Fruit fly (Drosophila melanogaster) whole organism, embryonic: Measurements from ENCODE around the gene soti.

Source experiments
- Ada2b ChIP-seq: fragments of 200-800 bp; sonication (Bioruptor generic); IDR thresholded peaks from 2 replicates; pipeline ENCODE4 v1.3.6; 2022; ENCODE audit warnings: missing biosample characterization, missing genetic modification characterization
- Awh ChIP-seq: fragments of 200-800 bp; sonication (Bioruptor generic); IDR thresholded peaks from 2 replicates; pipeline ENCODE4, ENCODE4 v1.3.6; 2022; ENCODE audit warnings: missing biosample characterization, missing genetic modification characterization
- Bgb ChIP-seq: fragments of 200-800 bp; sonication (Bioruptor generic); IDR thresholded peaks from 2 replicates; pipeline ENCODE4 v1.3.6; 2022; ENCODE audit warnings: missing biosample characterization, missing genetic modification characterization; ENCODE audit not compliant: partially characterized antibody
- Bteb2 ChIP-seq: fragments of 200-800 bp; sonication (Bioruptor generic); optimal IDR thresholded peaks from 2 replicates; lab custom pipeline; 2016; ENCODE audit warnings: missing biosample characterization, missing genetic modification characterization
- CG11085 ChIP-seq: fragments of 200-800 bp; sonication (Bioruptor generic); IDR thresholded peaks from 2 replicates; pipeline ENCODE4 v1.3.6; 2022; ENCODE audit warnings: missing biosample characterization, missing genetic modification characterization
- CG11093 ChIP-seq: fragments of 200-800 bp; sonication (Bioruptor generic); IDR thresholded peaks from 3 replicates; pipeline ENCODE4 v1.3.6; 2022; ENCODE audit warnings: missing biosample characterization, missing genetic modification characterization
- CG14441 ChIP-seq: fragments of 200-800 bp; sonication (Bioruptor generic); IDR thresholded peaks from 2 replicates; pipeline ENCODE4 v1.3.6; 2022; ENCODE audit warnings: missing biosample characterization, missing genetic modification characterization
- CG15696 ChIP-seq: fragments of 200-800 bp; sonication (Bioruptor generic); optimal IDR thresholded peaks from 2 replicates; lab custom pipeline; 2019; ENCODE audit warnings: missing biosample characterization, mild to moderate bottlenecking, missing genetic modification characterization, moderate library complexity
- CG1792 ChIP-seq: fragments of 200-800 bp; sonication (Bioruptor generic); optimal IDR thresholded peaks from 2 replicates; lab custom pipeline; 2016; ENCODE audit warnings: missing biosample characterization, missing genetic modification characterization
- CG18599 ChIP-seq: fragments of 200-800 bp; sonication (Bioruptor generic); optimal IDR thresholded peaks from 3 replicates; lab custom pipeline; 2017; ENCODE audit warnings: missing biosample characterization, missing genetic modification characterization, mild to moderate bottlenecking, moderate library complexity, missing genetic modification reagents
- CG2120 ChIP-seq: fragments of 200-800 bp; sonication (Bioruptor generic); optimal IDR thresholded peaks from 3 replicates; lab custom pipeline; 2016; ENCODE audit warnings: missing biosample characterization, missing genetic modification characterization
- CG3163 ChIP-seq: fragments of 200-800 bp; sonication (Bioruptor generic); optimal IDR thresholded peaks from 3 replicates; lab custom pipeline; 2016; ENCODE audit warnings: missing biosample characterization, missing genetic modification characterization
- CG3726 ChIP-seq: fragments of 200-800 bp; sonication (Bioruptor generic); IDR thresholded peaks from 3 replicates; pipeline ENCODE4, ENCODE4 v1.3.6; 2022; ENCODE audit warnings: missing biosample characterization, missing genetic modification characterization
- CG4328 ChIP-seq: fragments of 200-800 bp; sonication (Bioruptor generic); optimal IDR thresholded peaks from 3 replicates; lab custom pipeline; 2017; ENCODE audit warnings: missing biosample characterization, missing genetic modification reagents, missing genetic modification characterization
- CG4820 ChIP-seq: fragments of 200-800 bp; sonication (Bioruptor generic); optimal IDR thresholded peaks from 3 replicates; lab custom pipeline; 2016; ENCODE audit warnings: missing biosample characterization, missing genetic modification characterization
- CG4854 ChIP-seq: fragments of 200-800 bp; sonication (Bioruptor generic); optimal IDR thresholded peaks from 2 replicates; lab custom pipeline; 2016; ENCODE audit warnings: missing biosample characterization, missing genetic modification characterization, inconsistent platforms
- CG5245 ChIP-seq: fragments of 200-800 bp; sonication (Bioruptor generic); optimal IDR thresholded peaks from 3 replicates; lab custom pipeline; 2016; ENCODE audit warnings: missing biosample characterization, missing genetic modification characterization
- CG7556 ChIP-seq: fragments of 200-800 bp; sonication (Bioruptor generic); optimal IDR thresholded peaks from 2 replicates; lab custom pipeline; 2017; ENCODE audit warnings: missing biosample characterization, mild to moderate bottlenecking, missing genetic modification characterization
- CG9797 ChIP-seq: fragments of 200-800 bp; sonication (Bioruptor generic); optimal IDR thresholded peaks from 3 replicates; lab custom pipeline; 2018; ENCODE audit warnings: missing biosample characterization, mild to moderate bottlenecking, missing genetic modification characterization
- CG9932 ChIP-seq: fragments of 200-800 bp; sonication (Bioruptor generic); IDR thresholded peaks from 2 replicates; pipeline ENCODE4 v1.3.6; 2022; ENCODE audit warnings: missing biosample characterization, missing genetic modification characterization
- Camta ChIP-seq: fragments of 200-800 bp; sonication (Bioruptor generic); optimal IDR thresholded peaks from 2 replicates; lab custom pipeline; 2016; ENCODE audit warnings: missing biosample characterization, missing genetic modification characterization
- Drgx ChIP-seq: fragments of 200-800 bp; sonication (Bioruptor generic); IDR thresholded peaks from 2 replicates; pipeline ENCODE4 v1.3.6; 2022; ENCODE audit warnings: missing biosample characterization, missing genetic modification characterization
- Hmr ChIP-seq: fragments of 200-800 bp; sonication (Bioruptor generic); optimal IDR thresholded peaks from 3 replicates; lab custom pipeline; 2017; ENCODE audit warnings: mild to moderate bottlenecking, missing biosample characterization, missing genetic modification reagents, missing genetic modification characterization
- Lim3 ChIP-seq: fragments of 200-800 bp; sonication (Bioruptor generic); IDR thresholded peaks from 2 replicates; pipeline ENCODE4 v1.3.6; 2022; ENCODE audit warnings: missing biosample characterization, missing genetic modification characterization
- Neu2 ChIP-seq: fragments of 200-800 bp; sonication (Bioruptor generic); optimal IDR thresholded peaks from 3 replicates; lab custom pipeline; 2016; ENCODE audit warnings: missing biosample characterization, missing genetic modification characterization, borderline replicate concordance
- Sry-δ ChIP-seq: fragments of 200-800 bp; sonication (Bioruptor generic); optimal IDR thresholded peaks from 2 replicates; lab custom pipeline; 2016; ENCODE audit warnings: missing biosample characterization, missing genetic modification characterization
- Tbp ChIP-seq: fragments of >200 bp; optimal IDR thresholded peaks from 2 replicates; lab custom pipeline; 2018; ENCODE audit warnings: missing biosample characterization, missing genetic modification characterization
- Usf ChIP-seq: fragments of 200-800 bp; sonication (Bioruptor generic); optimal IDR thresholded peaks from 2 replicates; lab custom pipeline; 2017; ENCODE audit warnings: missing genotype, missing biosample characterization, missing genetic modification characterization
- bbx ChIP-seq: fragments of 200-800 bp; sonication (Bioruptor generic); IDR thresholded peaks from 2 replicates; pipeline ENCODE4 v1.3.6; 2022; ENCODE audit warnings: missing biosample characterization, missing genetic modification characterization; ENCODE audit not compliant: partially characterized antibody
- bigmax ChIP-seq: fragments of 200-800 bp; sonication (Bioruptor generic); optimal IDR thresholded peaks from 2 replicates; lab custom pipeline; 2018; ENCODE audit warnings: missing biosample characterization, mild to moderate bottlenecking, missing genetic modification characterization
- cato ChIP-seq: fragments of 200-800 bp; sonication (Bioruptor generic); optimal IDR thresholded peaks from 2 replicates; lab custom pipeline; 2016; ENCODE audit warnings: missing biosample characterization, missing genetic modification characterization, borderline replicate concordance
- crol ChIP-seq: fragments of 200-800 bp; sonication (Bioruptor generic); IDR thresholded peaks from 2 replicates; pipeline ENCODE4 v1.3.6; 2022; ENCODE audit warnings: missing biosample characterization, missing genetic modification characterization
- dmrt99B ChIP-seq: fragments of 200-800 bp; sonication (Bioruptor generic); optimal IDR thresholded peaks from 2 replicates; lab custom pipeline; 2018; ENCODE audit warnings: missing biosample characterization, mild to moderate bottlenecking, missing genetic modification characterization, moderate library complexity
- dysf ChIP-seq: fragments of 200-800 bp; sonication (Bioruptor generic); IDR thresholded peaks from 3 replicates; pipeline ENCODE4 v1.3.6; 2022; ENCODE audit warnings: missing biosample characterization, missing genetic modification characterization
- eve ChIP-seq, 2 experiments: fragments of >200 bp; optimal IDR thresholded peaks; 2 replicates each; lab custom pipeline; 2017; ENCODE audit warnings: missing biosample characterization in 2 of 2, missing genetic modification characterization in 2 of 2
- exex ChIP-seq: fragments of 200-800 bp; sonication (Bioruptor generic); optimal IDR thresholded peaks from 4 replicates; lab custom pipeline; 2018; ENCODE audit warnings: missing biosample characterization, mild to moderate bottlenecking, missing genetic modification characterization, moderate library complexity
- hth ChIP-seq: fragments of >200 bp; optimal IDR thresholded peaks from 2 replicates; lab custom pipeline; 2017; ENCODE audit warnings: inconsistent platforms
- jigr1 ChIP-seq: fragments of 200-800 bp; sonication (Bioruptor generic); IDR thresholded peaks from 3 replicates; pipeline ENCODE4 v1.3.6; 2022; ENCODE audit warnings: missing biosample characterization, missing genetic modification characterization
- klu ChIP-seq: fragments of 200-800 bp; sonication (Bioruptor generic); IDR thresholded peaks from 2 replicates; pipeline ENCODE4 v1.3.6; 2022; ENCODE audit warnings: missing biosample characterization, missing genetic modification characterization
- lbe ChIP-seq: fragments of 200-800 bp; sonication (Bioruptor generic); optimal IDR thresholded peaks from 2 replicates; lab custom pipeline; 2016; ENCODE audit warnings: missing biosample characterization, mild to moderate bottlenecking, missing genetic modification characterization
- lola ChIP-seq, 3 experiments: fragments of >200 bp in 2 of 3; fragments of 200-800 bp in 1 of 3; sonication (Bioruptor generic) in 1 of 3; optimal IDR thresholded peaks; 2 replicates each; lab custom pipeline; 2017 to 2019; ENCODE audit warnings: missing biosample characterization in 3 of 3, missing genetic modification characterization in 3 of 3, mild to moderate bottlenecking in 1 of 3, moderate library complexity in 1 of 3
- otp ChIP-seq: fragments of 200-800 bp; sonication (Bioruptor generic); IDR thresholded peaks from 3 replicates; pipeline ENCODE4, ENCODE4 v1.3.6; 2022; ENCODE audit warnings: missing biosample characterization, missing genetic modification characterization
- pzg ChIP-seq: fragments of 200-800 bp; sonication (Bioruptor generic); optimal IDR thresholded peaks from 3 replicates; lab custom pipeline; 2018; ENCODE audit warnings: missing biosample characterization, mild to moderate bottlenecking, missing genetic modification characterization, moderate library complexity
- row ChIP-seq: fragments of 200-800 bp; sonication (Bioruptor generic); IDR thresholded peaks from 3 replicates; pipeline ENCODE4 v1.3.6; 2022; ENCODE audit warnings: missing biosample characterization, missing genetic modification characterization
- run ChIP-seq: fragments of 200-800 bp; sonication (Bioruptor generic); optimal IDR thresholded peaks from 3 replicates; lab custom pipeline; 2018; ENCODE audit warnings: missing biosample characterization, mild to moderate bottlenecking, missing genetic modification characterization
- scrt ChIP-seq: fragments of 200-800 bp; sonication (Bioruptor generic); optimal IDR thresholded peaks from 2 replicates; lab custom pipeline; 2018; ENCODE audit warnings: missing biosample characterization, mild to moderate bottlenecking, missing genetic modification characterization, moderate library complexity
- sd ChIP-seq: fragments of 200-800 bp; sonication (Bioruptor generic); optimal IDR thresholded peaks from 3 replicates; lab custom pipeline; 2018; ENCODE audit warnings: missing biosample characterization, mild to moderate bottlenecking, missing genetic modification characterization, moderate library complexity
- sima ChIP-seq: fragments of 200-800 bp; sonication (Bioruptor generic); optimal IDR thresholded peaks from 2 replicates; lab custom pipeline; 2016; ENCODE audit warnings: missing biosample characterization, missing genetic modification characterization
- sr ChIP-seq: fragments of 200-800 bp; sonication (Bioruptor generic); IDR thresholded peaks from 3 replicates; pipeline ENCODE4 v1.3.6; 2022; ENCODE audit warnings: missing biosample characterization, missing genetic modification characterization
- tll ChIP-seq, 2 experiments: fragments of 200-800 bp in 1 of 2; fragments of >200 bp in 1 of 2; sonication (Bioruptor generic) in 1 of 2; optimal IDR thresholded peaks; 2 replicates each; lab custom pipeline; 2017 to 2019; ENCODE audit warnings: missing biosample characterization in 2 of 2, missing genetic modification characterization in 2 of 2, mild to moderate bottlenecking in 1 of 2, moderate library complexity in 1 of 2
- wor ChIP-seq: fragments of 200-800 bp; sonication (Bioruptor generic); IDR thresholded peaks from 2 replicates; pipeline ENCODE4 v1.3.6; 2022; ENCODE audit warnings: missing biosample characterization, missing genetic modification characterization
- yki ChIP-seq: fragments of >200 bp; optimal IDR thresholded peaks from 3 replicates; lab custom pipeline; 2018
- zfh1 ChIP-seq: fragments of 200-800 bp; sonication (Bioruptor generic); IDR thresholded peaks from 3 replicates; pipeline ENCODE4 v1.3.6; 2022; ENCODE audit warnings: missing biosample characterization, missing genetic modification characterization

soti gene

DNA sequence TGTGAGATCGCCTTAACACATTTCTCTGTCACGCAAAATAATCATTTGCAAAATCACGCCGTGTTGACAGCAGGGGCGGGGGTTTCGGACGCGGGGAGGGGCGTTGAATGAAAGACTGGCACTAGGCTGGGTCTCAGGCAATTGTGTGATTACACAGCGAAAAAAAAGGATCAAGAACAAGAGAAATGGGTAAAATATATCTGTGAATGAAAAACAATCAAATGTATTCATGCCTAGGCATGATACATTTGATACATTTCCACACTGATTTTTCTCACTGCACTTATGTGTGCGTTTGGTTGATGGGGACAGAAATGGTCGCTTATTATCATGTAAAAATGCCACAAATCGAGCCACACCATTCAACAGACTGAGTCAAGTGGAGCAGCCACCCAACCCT is 45.0 kb upstream of the soti start (continued):
- TF ChIP-seq CG9797 (no peak), row (no peak), CG18599 (peak; percentile 6), Bteb2 (GFP tag; lab: Kevin White, UChicago) (no peak), Drgx (GFP tag; lab: Robert Waterston, UW) (peak; percentile 42), Lim3 (no peak), Bgb (GFP tag; lab: Robert Waterston, UW) (no peak), CG11085 (GFP tag; lab: Robert Waterston, UW) (no peak), Usf (GFP tag; lab: Kevin White, UChicago) (no peak), Sry-δ (GFP tag; lab: Kevin White, UChicago) (no peak), CG4820 (GFP tag; lab: Kevin White, UChicago) (no peak), CG5245 (GFP tag; lab: Kevin White, UChicago) (no peak), CG11093 (GFP tag; lab: Robert Waterston, UW) (no peak), CG4328 (GFP tag; lab: Kevin White, UChicago) (no peak), jigr1 (GFP tag; lab: Robert Waterston, UW) (peak; percentile 21; the same call in 1 of the 3 replicates), Neu2 (no peak), bbx (GFP tag; lab: Robert Waterston, UW) (no peak), sr (no peak), scrt (no peak), crol (no peak), CG1792 (GFP tag; lab: Kevin White, UChicago) (no peak), run (no peak), otp (GFP tag; lab: Robert Waterston, UW) (no peak), CG2120 (no peak), cato (no peak), bigmax (no peak), CG15696 (tag; lab: Kevin White, UChicago) (no peak), Camta (GFP tag; lab: Kevin White, UChicago) (no peak), lbe (GFP tag; lab: Kevin White, UChicago) (no peak), hth (lab: Kevin White, UChicago) (no peak), CG7556 (GFP tag; lab: Kevin White, UChicago) (no peak), klu (GFP tag; lab: Robert Waterston, UW) (no peak), sima (GFP tag; lab: Kevin White, UChicago) (no peak), CG9932 (GFP tag; lab: Robert Waterston, UW) (no peak), Tbp (GFP tag; lab: Kevin White, UChicago) (no peak), Hmr (GFP tag; lab: Kevin White, UChicago) (no peak), CG14441 (peak; percentile 35; the same call in 1 of the 2 replicates), wor (GFP tag; lab: Robert Waterston, UW) (no peak), dmrt99B (tag; lab: Kevin White, UChicago) (peak; percentile 10), Awh (GFP tag; lab: Robert Waterston, UW) (no peak), CG3726 (GFP tag; lab: Robert Waterston, UW) (no peak), CG3163 (GFP tag; lab: Kevin White, UChicago) (no peak), sd (tag; lab: Kevin White, UChicago) (no peak), yki (lab: Kevin White, UChicago) (no peak), Ada2b (GFP tag; lab: Robert Waterston, UW) (no peak), exex (tag; lab: Kevin White, UChicago) (no peak), dysf (GFP tag; lab: Robert Waterston, UW) (peak; percentile 31; the same call in 1 of the 3 replicates), pzg (GFP tag; lab: Kevin White, UChicago) (no peak), zfh1 (GFP tag; lab: Robert Waterston, UW) (0 out of 3 replicates have a peak, but pooled peaks have one; percentile 47), lola (GFP tag; optimal IDR thresholded peaks at IDR 0.05; lab: Kevin White, UChicago) (no peak), CG4854 (GFP tag; lab: Kevin White, UChicago) (no peak), tll (GFP tag; optimal IDR thresholded peaks at IDR 0.05; lab: Kevin White, UChicago) (no peak), eve (GFP tag; optimal IDR thresholded peaks at IDR 0.05; lab: Kevin White, UChicago) (no peak)
